Fruit fly (Drosophila melanogaster): ENCODE results near the gene fws.

The fws gene

dm6 chr2L:17449608-17450504, 31.0 kb downstream of the fws start, which contains the start of gene dl (continued):
- TF ChIP-seq en (GFP tag; optimal IDR thresholded peaks at IDR 0.05), result no peak
- TF ChIP-seq Dref (GFP tag; IDR thresholded peaks at IDR 0.05), result no peak
- TF ChIP-seq C15 (GFP tag; IDR thresholded peaks at IDR 0.05), result no peak
- TF ChIP-seq CG18262 (tag; optimal IDR thresholded peaks at IDR 0.05), result peak; percentile 5
- peak; percentile 68 for TF ChIP-seq sd (tag; optimal IDR thresholded peaks at IDR 0.05)
- TF ChIP-seq CkIIα-i1 (GFP tag; IDR thresholded peaks at IDR 0.05), result no peak
- TF ChIP-seq Lhr (GFP tag; optimal IDR thresholded peaks at IDR 0.05), result no peak
- no peak for TF ChIP-seq NC2α (GFP tag; optimal IDR thresholded peaks at IDR 0.05)
- TF ChIP-seq kah (GFP tag; optimal IDR thresholded peaks at IDR 0.05), result no peak
- TF ChIP-seq CG32532 (GFP tag; IDR thresholded peaks at IDR 0.05), result no peak; the same call in 1 of the 2 replicates
- no peak for TF ChIP-seq gce (GFP tag; IDR thresholded peaks at IDR 0.05)
- TF ChIP-seq org-1 (GFP tag; optimal IDR thresholded peaks at IDR 0.05), result no peak
- no peak for TF ChIP-seq zen (tag; optimal IDR thresholded peaks at IDR 0.05)
- TF ChIP-seq CG12155 (GFP tag; optimal IDR thresholded peaks at IDR 0.05), result no peak
- no peak for TF ChIP-seq Eip74EF (GFP tag; optimal IDR thresholded peaks at IDR 0.05)
- no peak for TF ChIP-seq kay (GFP tag; optimal IDR thresholded peaks at IDR 0.05)
- TF ChIP-seq corto (GFP tag; optimal IDR thresholded peaks at IDR 0.05), result no peak
- TF ChIP-seq Hmx (GFP tag; optimal IDR thresholded peaks at IDR 0.05), result no peak
- peak; percentile 69 for TF ChIP-seq abd-A (tag; optimal IDR thresholded peaks at IDR 0.05)
- no peak for TF ChIP-seq CrebB (tag; optimal IDR thresholded peaks at IDR 0.05)
- no peak for TF ChIP-seq CG6791 (GFP tag; IDR thresholded peaks at IDR 0.05; ENCODE audit: partially characterized antibody)
- TF ChIP-seq jumu (GFP tag; optimal IDR thresholded peaks at IDR 0.05), result no peak
- no peak for TF ChIP-seq CG13424 (tag; optimal IDR thresholded peaks at IDR 0.05)
- TF ChIP-seq pfk (GFP tag; optimal IDR thresholded peaks at IDR 0.05), result no peak
- TF ChIP-seq lab (GFP tag; optimal IDR thresholded peaks at IDR 0.05), result peak; percentile 40
- TF ChIP-seq lbe (GFP tag; optimal IDR thresholded peaks at IDR 0.05), result peak; percentile 1
- no peak for TF ChIP-seq dmrt11E (tag; optimal IDR thresholded peaks at IDR 0.05)
- no peak for TF ChIP-seq CG7839 (tag; optimal IDR thresholded peaks at IDR 0.05)
- no peak for TF ChIP-seq chm (GFP tag; IDR thresholded peaks at IDR 0.05)
- TF ChIP-seq Hr39 (optimal IDR thresholded peaks at IDR 0.05), result no peak
- TF ChIP-seq CG10209 (GFP tag; optimal IDR thresholded peaks at IDR 0.05), result no peak
- TF ChIP-seq CG3838 (GFP tag; optimal IDR thresholded peaks at IDR 0.05), result no peak
- TF ChIP-seq croc (GFP tag; conservative IDR thresholded peaks at IDR 0.05), result no peak
- TF ChIP-seq nau (GFP tag; optimal IDR thresholded peaks at IDR 0.05), result peak; percentile 23
- no peak for TF ChIP-seq dysf (GFP tag; IDR thresholded peaks at IDR 0.05)
- no peak for TF ChIP-seq CTCF (GFP tag; optimal IDR thresholded peaks at IDR 0.05)
- no peak for TF ChIP-seq CG9817 (tag; optimal IDR thresholded peaks at IDR 0.05)
- no peak for TF ChIP-seq crc (GFP tag; optimal IDR thresholded peaks at IDR 0.05)
- TF ChIP-seq az2 (GFP tag; optimal IDR thresholded peaks at IDR 0.05), result no peak
- no peak for TF ChIP-seq ems (GFP tag; optimal IDR thresholded peaks at IDR 0.05)
- no peak for TF ChIP-seq CG1024 (GFP tag; IDR thresholded peaks at IDR 0.05)
- TF ChIP-seq CG7928 (GFP tag; optimal IDR thresholded peaks at IDR 0.05), result no peak
- TF ChIP-seq CG10431 (GFP tag; optimal IDR thresholded peaks at IDR 0.05), result no peak
- no peak for TF ChIP-seq CG4282 (GFP tag; optimal IDR thresholded peaks at IDR 0.05)
- peak; percentile 36; the same call in 1 of the 2 replicates for TF ChIP-seq Bgb (GFP tag; IDR thresholded peaks at IDR 0.05; ENCODE audit: partially characterized antibody)
- TF ChIP-seq Ada2b (GFP tag; IDR thresholded peaks at IDR 0.05), result no peak
- no peak for TF ChIP-seq zf30C (GFP tag; optimal IDR thresholded peaks at IDR 0.05)
- TF ChIP-seq ac (GFP tag; optimal IDR thresholded peaks at IDR 0.05), result no peak
- TF ChIP-seq CG6854 (GFP tag; optimal IDR thresholded peaks at IDR 0.05), result no peak
- no peak for TF ChIP-seq nerfin-1 (tag; optimal IDR thresholded peaks at IDR 0.05)

Data from whole organism, embryonic.